Worm (Caenorhabditis elegans): ENCODE results near the gene swan-2.

ce11 chrV:13840909-13841308, 36.8 kb upstream of the swan-2 start, which contains the start of gene srx-17:
- TF ChIP-seq ttx-3 (tag; optimal IDR thresholded peaks at IDR 0.05), result no peak
- TF ChIP-seq pax-1 (tag; optimal IDR thresholded peaks at IDR 0.05), result no peak
- no peak for TF ChIP-seq ceh-34 (tag; optimal IDR thresholded peaks at IDR 0.05)
- TF ChIP-seq tbx-2 (tag; optimal IDR thresholded peaks at IDR 0.05), result no peak
- no peak for TF ChIP-seq fkh-10 (GFP tag; optimal IDR thresholded peaks at IDR 0.05)
- TF ChIP-seq pqm-1 (tag; optimal IDR thresholded peaks at IDR 0.05), result no peak
- TF ChIP-seq hlh-30 (tag; optimal IDR thresholded peaks at IDR 0.05; ENCODE audit: insufficient read depth), result no peak
